Worm (Caenorhabditis elegans) whole organism, L3 larva: Measurements from ENCODE around the gene srg-42.

Experiments used
- R02D3.7 ChIP-seq: fragments of 150-350 bp; optimal IDR thresholded peaks from 2 replicates; lab custom pipeline; 2014; ENCODE audit warnings: missing biosample characterization, missing genetic modification characterization
- aly-2 ChIP-seq: fragments of 150-350 bp; optimal IDR thresholded peaks from 2 replicates; lab custom pipeline; 2014; ENCODE audit warnings: missing biosample characterization, missing genetic modification characterization
- ama-1 ChIP-seq: fragments of 150-350 bp; optimal IDR thresholded peaks from 2 replicates; lab custom pipeline; 2018
- ceh-16 ChIP-seq: sonication (generic microtip); optimal IDR thresholded peaks from 2 replicates; lab custom pipeline; 2017; ENCODE audit warnings: missing biosample characterization, missing genetic modification characterization
- ceh-28 ChIP-seq: fragments of 150-350 bp; optimal IDR thresholded peaks from 2 replicates; lab custom pipeline; 2014; ENCODE audit warnings: missing biosample characterization, missing genetic modification reagents, missing genetic modification characterization
- ceh-82 ChIP-seq: fragments of 150-350 bp; optimal IDR thresholded peaks from 2 replicates; lab custom pipeline; 2014; ENCODE audit warnings: missing biosample characterization, missing genetic modification characterization
- egl-27 ChIP-seq: sonication (generic microtip); optimal IDR thresholded peaks from 4 replicates; lab custom pipeline; 2017; ENCODE audit warnings: missing biosample characterization, missing genetic modification reagents, missing genetic modification characterization
- egl-5 ChIP-seq: fragments of 150-350 bp; optimal IDR thresholded peaks from 2 replicates; lab custom pipeline; 2017; ENCODE audit warnings: missing biosample characterization, missing genetic modification reagents, missing genetic modification characterization, inconsistent platforms
- elt-1 ChIP-seq: fragments of 150-350 bp; optimal IDR thresholded peaks from 2 replicates; lab custom pipeline; 2014; ENCODE audit warnings: missing biosample characterization, missing genetic modification characterization
- elt-2 ChIP-seq: sonication (generic microtip); optimal IDR thresholded peaks from 2 replicates; lab custom pipeline; 2016; ENCODE audit warnings: missing genetic modification reagents, mild to moderate bottlenecking, missing genetic modification characterization, missing compliant biosample characterization
- elt-3 ChIP-seq, 3 experiments: fragments of 150-350 bp in 1 of 3; sonication (generic microtip) in 2 of 3; optimal IDR thresholded peaks; 2 replicates in 2 of 3; 4 replicates in 1 of 3; lab custom pipeline; 2014 to 2017; ENCODE audit warnings: missing biosample characterization in 3 of 3, missing genetic modification characterization in 3 of 3
- eor-1 ChIP-seq, 2 experiments: fragments of 150-350 bp; optimal IDR thresholded peaks; 2 replicates each; lab custom pipeline; 2014 to 2018; ENCODE audit warnings: missing biosample characterization in 2 of 2, missing genetic modification characterization in 2 of 2
- fos-1 ChIP-seq: fragments of 150-350 bp; optimal IDR thresholded peaks from 2 replicates; lab custom pipeline; 2014; ENCODE audit warnings: missing biosample characterization, missing genetic modification characterization
- hmg-11 ChIP-seq: sonication (generic microtip); optimal IDR thresholded peaks from 2 replicates; lab custom pipeline; 2016; ENCODE audit warnings: missing genetic modification characterization, missing compliant biosample characterization
- lin-15B ChIP-seq: fragments of 150-350 bp; optimal IDR thresholded peaks from 2 replicates; lab custom pipeline; 2014; ENCODE audit warnings: missing biosample characterization, missing genetic modification characterization
- lin-39 ChIP-seq: fragments of 150-350 bp; optimal IDR thresholded peaks from 2 replicates; lab custom pipeline; 2018; ENCODE audit warnings: missing biosample characterization, missing genetic modification reagents, missing genetic modification characterization
- mdl-1 ChIP-seq: fragments of 150-350 bp; optimal IDR thresholded peaks from 2 replicates; lab custom pipeline; 2014; ENCODE audit warnings: missing biosample characterization, missing genetic modification characterization
- nfya-1 ChIP-seq: sonication (generic microtip); optimal IDR thresholded peaks from 2 replicates; lab custom pipeline; 2017; ENCODE audit warnings: missing genetic modification characterization, mild to moderate bottlenecking, missing compliant biosample characterization, antibody characterized with exemption, moderate library complexity; ENCODE audit not compliant: insufficient read depth
- nhr-11 ChIP-seq: fragments of 150-350 bp; optimal IDR thresholded peaks from 2 replicates; lab custom pipeline; 2014; ENCODE audit warnings: missing biosample characterization, missing genetic modification characterization
- nhr-12 ChIP-seq: fragments of 150-350 bp; optimal IDR thresholded peaks from 2 replicates; lab custom pipeline; 2014; ENCODE audit warnings: missing biosample characterization, missing genetic modification characterization
- nhr-23 ChIP-seq: fragments of 150-350 bp; optimal IDR thresholded peaks from 2 replicates; lab custom pipeline; 2014; ENCODE audit warnings: missing biosample characterization, missing genetic modification reagents, missing genetic modification characterization
- nhr-25 ChIP-seq: sonication (generic microtip); optimal IDR thresholded peaks from 2 replicates; lab custom pipeline; 2017; ENCODE audit warnings: missing biosample characterization, missing genetic modification characterization
- nhr-28 ChIP-seq: fragments of 150-350 bp; optimal IDR thresholded peaks from 2 replicates; lab custom pipeline; 2014; ENCODE audit warnings: missing biosample characterization, missing genetic modification characterization
- nhr-67 ChIP-seq: fragments of 150-350 bp; optimal IDR thresholded peaks from 2 replicates; lab custom pipeline; 2014; ENCODE audit warnings: missing biosample characterization, missing genetic modification characterization
- nhr-76 ChIP-seq: fragments of 150-350 bp; sonication (generic microtip); optimal IDR thresholded peaks from 5 replicates; lab custom pipeline; 2014; ENCODE audit warnings: missing biosample characterization, missing genetic modification characterization
- pha-4 ChIP-seq: fragments of 150-350 bp; optimal IDR thresholded peaks from 2 replicates; lab custom pipeline; 2014; ENCODE audit warnings: missing biosample characterization, missing genetic modification reagents, missing genetic modification characterization
- pqm-1 ChIP-seq: fragments of 150-350 bp; optimal IDR thresholded peaks from 2 replicates; lab custom pipeline; 2017; ENCODE audit warnings: missing biosample characterization, missing genetic modification characterization, inconsistent platforms
- sea-2 ChIP-seq: fragments of 150-350 bp; sonication (generic microtip); optimal IDR thresholded peaks from 4 replicates; lab custom pipeline; 2014; ENCODE audit warnings: missing biosample characterization, missing genetic modification reagents, missing genetic modification characterization
- skn-1 ChIP-seq: fragments of 150-350 bp; optimal IDR thresholded peaks from 2 replicates; lab custom pipeline; 2014; ENCODE audit warnings: missing biosample characterization, missing genetic modification characterization
- snpc-4 ChIP-seq: fragments of 150-350 bp; optimal IDR thresholded peaks from 2 replicates; lab custom pipeline; 2014; ENCODE audit warnings: missing biosample characterization, missing genetic modification characterization
- tbx-2 ChIP-seq: sonication (generic microtip); optimal IDR thresholded peaks from 2 replicates; lab custom pipeline; 2016; ENCODE audit warnings: mild to moderate bottlenecking, missing genetic modification characterization, missing compliant biosample characterization
- unc-39 ChIP-seq: sonication (generic microtip); optimal IDR thresholded peaks from 4 replicates; lab custom pipeline; 2017; ENCODE audit warnings: missing biosample characterization, missing genetic modification characterization
- unc-62 ChIP-seq: fragments of 150-350 bp; sonication (generic microtip); optimal IDR thresholded peaks from 4 replicates; lab custom pipeline; 2014; ENCODE audit warnings: missing biosample characterization, missing genetic modification reagents, missing genetic modification characterization
- zag-1 ChIP-seq: fragments of 150-350 bp; optimal IDR thresholded peaks from 2 replicates; lab custom pipeline; 2014; ENCODE audit warnings: missing biosample characterization, missing genetic modification characterization
- ztf-11 ChIP-seq: fragments of 150-350 bp; optimal IDR thresholded peaks from 2 replicates; lab custom pipeline; 2014; ENCODE audit warnings: missing biosample characterization, missing genetic modification characterization
- ztf-4 ChIP-seq: fragments of 150-350 bp; optimal IDR thresholded peaks from 2 replicates; lab custom pipeline; 2014; ENCODE audit warnings: missing biosample characterization, missing genetic modification characterization

Gene srg-42

DNA sequence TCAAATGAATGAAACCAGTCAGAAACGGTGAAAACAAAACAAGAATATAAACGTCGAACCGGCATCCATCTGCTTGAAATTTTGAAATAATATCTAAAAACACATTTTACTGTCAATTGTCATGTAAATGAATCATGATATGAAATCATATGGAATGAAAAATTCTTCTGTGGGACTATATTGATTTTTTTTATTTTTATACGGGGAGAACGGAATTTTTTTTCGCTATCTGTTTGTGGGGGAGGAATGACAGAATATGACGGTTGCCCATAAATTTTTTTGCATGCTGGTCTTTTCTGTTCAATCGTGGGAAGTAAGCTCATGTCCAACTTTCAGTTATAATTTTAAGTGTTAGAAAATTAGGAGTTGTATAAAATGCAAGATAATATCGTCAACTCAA, 13.2 kb downstream of the srg-42 start, which contains the start of gene C06H2.7:
Gene C06H2.7, minus strand, starts transcription at position 101 of the 400 bp plus-strand sequence.
- no peak for TF ChIP-seq hmg-11
- TF ChIP-seq nhr-67, result no peak
- TF ChIP-seq unc-39 (tag; lab: Kevin White, UChicago), result no peak
- TF ChIP-seq ama-1 (lab: Kevin White, UChicago), result no peak
- TF ChIP-seq zag-1, result no peak
- TF ChIP-seq sea-2 (GFP tag; lab: Kevin White, UChicago), result no peak
- no peak for TF ChIP-seq nhr-12 (tag; lab: Kevin White, UChicago)
- TF ChIP-seq R02D3.7 (tag; lab: Kevin White, UChicago), result no peak
- no peak for TF ChIP-seq skn-1 (tag; lab: Kevin White, UChicago)

DNA sequence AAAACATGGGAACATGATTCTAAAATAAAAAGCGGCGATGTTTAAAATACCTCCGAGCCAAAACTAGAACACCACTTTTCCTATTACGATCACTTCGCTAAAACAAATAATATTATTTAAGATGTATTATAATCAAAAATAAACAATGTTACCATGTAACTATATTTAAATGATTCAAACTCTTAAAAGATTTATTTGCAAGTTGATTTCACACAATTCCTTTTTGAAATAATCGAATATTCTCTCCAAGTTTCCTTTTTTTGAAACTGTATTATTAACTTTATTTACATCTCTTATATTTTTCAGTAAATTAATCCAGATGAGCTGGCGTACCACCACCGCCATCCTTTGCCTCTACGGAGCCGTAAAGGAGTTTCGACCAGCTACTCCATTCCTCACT, 16.7 kb downstream of the srg-42 start, which contains the start of gene folt-1:
Gene folt-1, plus strand, starts transcription at position 301 of the 400 bp plus-strand sequence.
- TF ChIP-seq nhr-23 (tag; lab: Kevin White, UChicago) (no peak), ceh-16 (tag; lab: Kevin White, UChicago) (no peak), snpc-4 (tag; lab: Kevin White, UChicago) (no peak), unc-39 (tag; lab: Kevin White, UChicago) (no peak), fos-1 (tag; lab: Kevin White, UChicago) (no peak), nhr-25 (tag; lab: Kevin White, UChicago) (no peak), mdl-1 (no peak), elt-2 (tag; lab: Kevin White, UChicago) (no peak), eor-1 (tag; optimal IDR thresholded peaks at IDR 0.05; lab: Kevin White, UChicago) (no peak)

DNA sequence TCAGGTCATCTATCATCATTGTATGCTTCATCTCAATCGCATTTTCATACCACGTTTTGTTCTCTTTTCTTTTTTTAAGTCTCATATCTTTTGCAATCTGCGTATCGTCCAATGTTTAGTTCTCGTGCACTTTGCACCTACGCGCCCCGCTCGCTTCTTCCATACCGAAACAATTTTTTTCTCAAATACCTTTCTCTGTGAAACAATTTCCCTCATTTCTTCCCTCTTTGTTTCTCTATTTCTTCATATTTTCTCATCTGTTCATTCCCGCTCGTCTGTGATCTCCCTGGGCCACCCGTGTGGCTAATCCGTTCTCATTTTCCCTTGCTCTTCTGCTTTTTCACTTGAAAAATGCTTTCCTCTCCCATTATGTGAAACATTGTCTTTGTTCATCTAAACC, 17.5 kb downstream of the srg-42 start:
- TF ChIP-seq ceh-82 (tag; lab: Kevin White, UChicago) (no peak), nfya-1 (peak; percentile 26), elt-2 (tag; lab: Kevin White, UChicago) (peak; percentile 40), snpc-4 (tag; lab: Kevin White, UChicago) (peak; percentile 4), lin-15B (peak; percentile 0), pha-4 (tag; lab: Kevin White, UChicago) (peak; percentile 62)
- TF ChIP-seq, all 47 proteins: peak for 5

DNA sequence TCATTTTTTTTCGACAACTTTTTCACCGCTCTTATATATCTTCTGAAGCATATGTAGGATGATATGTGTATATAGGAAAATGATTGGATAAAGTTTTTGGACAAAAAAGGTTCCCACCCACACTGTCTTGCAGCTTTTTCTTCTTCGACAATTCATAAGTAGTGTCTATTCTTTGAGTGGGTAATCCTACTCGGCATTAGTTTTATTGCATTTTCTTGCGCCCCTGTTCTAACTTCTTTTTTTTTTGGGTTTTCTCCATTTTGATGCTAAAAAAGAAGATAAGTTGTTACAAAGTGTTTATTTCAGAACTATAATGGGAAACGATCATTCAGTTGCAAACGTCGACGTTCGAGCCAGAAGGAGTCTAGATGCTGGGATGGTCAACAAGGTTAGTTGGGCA, 23.6 kb downstream of the srg-42 start, which contains the start of gene glb-3:
Gene glb-3, plus strand, starts transcription at position 301 of the 400 bp plus-strand sequence.
- TF ChIP-seq nhr-11 (no peak), tbx-2 (tag; lab: Kevin White, UChicago) (no peak), egl-27 (no peak), lin-39 (tag; lab: Kevin White, UChicago) (no peak), nfya-1 (no peak)

DNA sequence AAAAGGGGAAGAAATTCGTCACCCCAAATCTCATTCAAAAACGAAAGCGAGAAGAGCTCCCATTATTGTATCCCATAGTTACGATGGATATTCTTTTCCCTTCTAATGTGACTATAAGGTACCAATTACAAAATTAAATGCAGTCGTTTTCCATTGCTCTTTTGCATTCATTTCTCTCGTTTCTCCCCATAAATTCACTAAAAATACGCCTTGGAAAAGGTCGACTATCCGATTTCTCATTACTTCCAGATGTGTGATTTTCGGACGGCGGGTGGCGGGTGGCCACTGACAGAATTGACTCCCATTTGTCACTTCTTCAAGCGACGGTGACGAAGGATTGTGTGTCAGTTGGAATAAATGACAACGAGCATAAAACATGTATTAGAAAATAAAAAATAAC, 24.3 kb downstream of the srg-42 start:
- TF ChIP-seq R02D3.7 (tag; lab: Kevin White, UChicago) (no peak), lin-15B (no peak), ceh-28 (no peak), nfya-1 (no peak), skn-1 (tag; lab: Kevin White, UChicago) (no peak), unc-62 (GFP tag; lab: Kevin White, UChicago) (no peak), pqm-1 (tag; lab: Kevin White, UChicago) (no peak)

DNA sequence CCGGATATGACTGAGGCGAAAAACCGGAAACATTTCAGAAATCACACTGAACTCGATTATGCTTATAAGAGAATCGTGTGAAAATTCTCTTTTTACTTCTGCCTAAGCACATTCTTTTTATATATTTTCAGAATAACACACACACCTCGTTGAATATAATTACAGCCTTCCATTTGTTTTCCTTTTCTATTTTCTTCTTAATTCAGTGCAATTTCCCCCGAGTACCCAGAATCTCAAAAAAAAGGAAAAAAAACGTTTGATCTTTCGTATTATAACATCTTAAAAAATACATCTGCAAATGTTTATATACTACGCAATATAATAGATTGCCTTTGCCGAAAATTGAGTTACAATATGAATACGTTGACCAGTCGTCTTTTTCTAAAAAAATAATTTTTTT, 26.0 kb downstream of the srg-42 start:
- TF ChIP-seq elt-1 (no peak), ztf-4 (tag; lab: Kevin White, UChicago) (no peak), nhr-28 (tag; lab: Kevin White, UChicago) (no peak), nfya-1 (no peak), snpc-4 (tag; lab: Kevin White, UChicago) (no peak), nhr-67 (no peak), nhr-25 (tag; lab: Kevin White, UChicago) (no peak), unc-39 (tag; lab: Kevin White, UChicago) (no peak), zag-1 (no peak)

DNA sequence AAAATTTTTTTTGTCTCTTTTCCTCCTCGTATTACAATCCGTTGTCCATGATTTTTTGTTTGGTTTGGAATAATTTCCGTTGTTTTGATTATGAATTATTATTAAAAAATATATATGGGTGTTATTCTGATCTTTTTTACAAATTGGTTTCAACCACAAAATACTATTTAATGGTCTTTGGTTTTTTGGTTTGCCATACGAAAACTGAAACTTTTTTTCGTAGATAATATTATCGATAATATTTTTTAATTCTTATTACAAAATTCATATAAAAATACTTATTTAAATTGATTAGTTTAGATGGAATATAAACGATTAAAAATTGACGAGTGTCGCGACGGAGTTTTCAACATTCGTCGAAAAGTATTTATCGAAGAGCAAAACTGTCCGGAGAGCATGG, 30.6 kb downstream of the srg-42 start, which contains the start of gene jmjd-5:
Gene jmjd-5, plus strand, starts transcription at position 301 of the 400 bp plus-strand sequence.
- no peak for TF ChIP-seq eor-1 (tag; optimal IDR thresholded peaks at IDR 0.05; lab: Kevin White, UChicago)
- no peak for TF ChIP-seq nhr-67
- no peak for TF ChIP-seq nhr-76 (tag; lab: Kevin White, UChicago)
- TF ChIP-seq nfya-1, result no peak
- no peak for TF ChIP-seq nhr-23 (tag; lab: Kevin White, UChicago)
- TF ChIP-seq ztf-11 (tag; lab: Kevin White, UChicago), result no peak
- no peak for TF ChIP-seq ceh-28
- no peak for TF ChIP-seq skn-1 (tag; lab: Kevin White, UChicago)
- no peak for TF ChIP-seq egl-5 (tag; lab: Kevin White, UChicago)
- no peak for TF ChIP-seq R02D3.7 (tag; lab: Kevin White, UChicago)
- no peak for TF ChIP-seq unc-39 (tag; lab: Kevin White, UChicago)
- no peak for TF ChIP-seq pqm-1 (tag; lab: Kevin White, UChicago)
- TF ChIP-seq elt-3 (tag; optimal IDR thresholded peaks at IDR 0.05; lab: Kevin White, UChicago), result no peak
- TF ChIP-seq pha-4 (tag; lab: Kevin White, UChicago), result no peak
- no peak for TF ChIP-seq snpc-4 (tag; lab: Kevin White, UChicago)
- no peak for TF ChIP-seq ceh-16 (tag; lab: Kevin White, UChicago)
- no peak for TF ChIP-seq aly-2 (tag; lab: Kevin White, UChicago)
- no peak for TF ChIP-seq ceh-82 (tag; lab: Kevin White, UChicago)
